Worm (Caenorhabditis elegans) whole organism, mixed stage, embryonic: ENCODE measurements around the gene cls-3.

Source experiments
- mep-1 ChIP-seq: fragments of 150-350 bp; optimal IDR thresholded peaks from 2 replicates; lab custom pipeline; 2017; ENCODE audit warnings: missing biosample characterization, missing genetic modification reagents, missing genetic modification characterization, inconsistent platforms
- nhr-76 ChIP-seq: sonication (generic microtip); optimal IDR thresholded peaks from 2 replicates; lab custom pipeline; 2017; ENCODE audit warnings: missing biosample characterization, missing genetic modification characterization
- snpc-4 ChIP-seq: fragments of 150-350 bp; optimal IDR thresholded peaks from 2 replicates; lab custom pipeline; 2014; ENCODE audit warnings: missing biosample characterization, missing genetic modification characterization
- unc-39 ChIP-seq: fragments of 150-350 bp; optimal IDR thresholded peaks from 2 replicates; lab custom pipeline; 2014; ENCODE audit warnings: missing biosample characterization, missing genetic modification characterization
- unc-62 ChIP-seq: fragments of 150-350 bp; optimal IDR thresholded peaks from 2 replicates; lab custom pipeline; 2014; ENCODE audit warnings: missing biosample characterization, missing genetic modification reagents, missing genetic modification characterization
- ztf-11 ChIP-seq: fragments of 150-350 bp; optimal IDR thresholded peaks from 2 replicates; lab custom pipeline; 2014; ENCODE audit warnings: missing biosample characterization, missing genetic modification characterization

DNA sequence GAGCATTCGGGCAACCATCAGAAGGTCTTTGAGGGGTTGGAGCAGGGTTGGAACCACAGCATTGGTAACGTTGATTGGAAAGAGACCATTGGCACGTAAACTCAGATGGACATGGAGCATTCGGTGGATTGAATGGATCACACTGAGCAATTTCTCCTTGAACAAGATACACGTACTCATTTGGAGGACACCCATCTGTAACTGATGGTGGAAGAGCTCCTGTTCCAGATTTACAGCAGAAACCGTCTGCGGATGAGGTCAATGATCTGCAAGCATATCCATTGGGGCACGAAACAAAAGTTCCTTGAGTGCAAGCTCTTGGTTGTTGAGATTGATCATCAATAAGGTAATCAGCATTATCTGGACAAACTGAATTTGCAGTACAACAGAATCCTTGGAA is 11.1 kb upstream of the cls-3 start:
- TF ChIP-seq unc-39 (tag; lab: Kevin White, UChicago) (no peak), ztf-11 (no peak), nhr-76 (tag; lab: Kevin White, UChicago) (no peak), snpc-4 (tag; lab: Kevin White, UChicago) (no peak), mep-1 (tag; lab: Kevin White, UChicago) (no peak), unc-62 (GFP tag; lab: Kevin White, UChicago) (no peak)
